Worm (Caenorhabditis elegans) whole organism, midembryonic: ENCODE measurements around the gene fbxa-31.
A peak's percentile ranks its signal among the peaks of the same experiment; 100 is the strongest.

Experiments
- T22C8.4 ChIP-seq: fragments of 200-800 bp; sonication (Bioruptor generic); IDR thresholded peaks from 2 replicates; pipeline ENCODE4 v1.3.6; 2022; ENCODE audit warnings: missing genetic modification characterization, missing compliant biosample characterization
- cog-1 ChIP-seq: sonication (generic microtip); optimal IDR thresholded peaks from 2 replicates; lab custom pipeline; 2016; ENCODE audit warnings: missing genetic modification characterization, missing compliant biosample characterization
- flt-1 ChIP-seq: fragments of 200-800 bp; sonication (Bioruptor generic); IDR thresholded peaks from 2 replicates; pipeline ENCODE4 v1.3.6; 2022; ENCODE audit warnings: missing genetic modification characterization, missing compliant biosample characterization
- klf-2 ChIP-seq: fragments of 200-800 bp; sonication (Bioruptor generic); conservative IDR thresholded peaks from 2 replicates; pipeline ENCODE4 v1.3.6; 2022; ENCODE audit warnings: missing genetic modification reagents, missing genetic modification characterization, missing compliant biosample characterization
- med-1 ChIP-seq: sonication (generic microtip); optimal IDR thresholded peaks from 2 replicates; lab custom pipeline; 2017; ENCODE audit warnings: missing genetic modification characterization, mild to moderate bottlenecking, missing compliant biosample characterization, antibody characterized with exemption, missing genetic modification reagents; ENCODE audit not compliant: insufficient read depth
- tab-1 ChIP-seq: fragments of 200-800 bp; sonication (Bioruptor generic); IDR thresholded peaks from 2 replicates; pipeline ENCODE4 v1.3.6; 2022; ENCODE audit warnings: missing genetic modification characterization, missing compliant biosample characterization
- ztf-23 ChIP-seq: fragments of 200-800 bp; sonication (Bioruptor generic); IDR thresholded peaks from 2 replicates; pipeline ENCODE4 v1.3.6; 2022; ENCODE audit warnings: missing genetic modification reagents, missing genetic modification characterization, missing compliant biosample characterization

- TF ChIP-seq med-1 (GFP tag; lab: Kevin White, UChicago): no peak
- TF ChIP-seq flt-1 (GFP tag; lab: Robert Waterston, UW): 0 out of 2 replicates have a peak, but pooled peaks have one; percentile 19
- no peak for TF ChIP-seq tab-1 (GFP tag; lab: Robert Waterston, UW)
- no peak for TF ChIP-seq ztf-23 (GFP tag; lab: Robert Waterston, UW)
- TF ChIP-seq T22C8.4: no peak
- no peak for TF ChIP-seq cog-1
- no peak for TF ChIP-seq klf-2 (GFP tag; lab: Robert Waterston, UW)
Observed at ce11 chrIII:1225595-1225994, 45.6 kb downstream of the fbxa-31 start.
